Fruit fly (Drosophila melanogaster) whole organism, wandering third instar larva: ENCODE measurements around the gene blot.

Experiments used
- Abd-B ChIP-seq: fragments of >200 bp; optimal IDR thresholded peaks from 2 replicates; lab custom pipeline; 2017; ENCODE audit warnings: missing biosample characterization, missing genetic modification characterization
- CG32264 ChIP-seq: fragments of 200-800 bp; sonication (Bioruptor generic); optimal IDR thresholded peaks from 2 replicates; lab custom pipeline; 2016; ENCODE audit warnings: missing biosample characterization, missing genetic modification characterization
- CrebA ChIP-seq: fragments of 200-800 bp; sonication (Bioruptor generic); optimal IDR thresholded peaks from 2 replicates; lab custom pipeline; 2016; ENCODE audit warnings: missing biosample characterization, mild to moderate bottlenecking, missing genetic modification characterization, borderline replicate concordance
- Dfd ChIP-seq: fragments of >200 bp; optimal IDR thresholded peaks from 2 replicates; lab custom pipeline; 2017; ENCODE audit warnings: missing biosample characterization, missing genetic modification characterization
- Mio ChIP-seq: sonication (Bioruptor generic); optimal IDR thresholded peaks from 2 replicates; lab custom pipeline; 2016; ENCODE audit warnings: missing biosample characterization, missing genetic modification characterization
- OdsH ChIP-seq: fragments of 200-800 bp; sonication (Bioruptor generic); optimal IDR thresholded peaks from 2 replicates; lab custom pipeline; 2016; ENCODE audit warnings: missing biosample characterization, mild to moderate bottlenecking, missing genetic modification characterization
- Sp1 ChIP-seq: fragments of 200-800 bp; sonication (Bioruptor generic); optimal IDR thresholded peaks from 3 replicates; lab custom pipeline; 2019; ENCODE audit warnings: missing biosample characterization, mild to moderate bottlenecking, missing genetic modification characterization, moderate library complexity
- dsf ChIP-seq: sonication (Bioruptor generic); optimal IDR thresholded peaks from 2 replicates; lab custom pipeline; 2016; ENCODE audit warnings: missing biosample characterization, missing genetic modification characterization, borderline replicate concordance
- foxo ChIP-seq, 2 experiments: fragments of 200-800 bp; sonication (Bioruptor generic); optimal IDR thresholded peaks; 2 replicates in 1 of 2; 3 replicates in 1 of 2; lab custom pipeline; 2016 to 2017; ENCODE audit warnings: missing biosample characterization in 2 of 2, missing genetic modification characterization in 2 of 2
- h ChIP-seq: fragments of 200-800 bp; sonication (Bioruptor generic); optimal IDR thresholded peaks from 3 replicates; lab custom pipeline; 2016; ENCODE audit warnings: missing biosample characterization, mild to moderate bottlenecking, missing genetic modification characterization
- pan ChIP-seq: fragments of >200 bp; optimal IDR thresholded peaks from 2 replicates; lab custom pipeline; 2017
- psq ChIP-seq: fragments of 200-800 bp; sonication (Bioruptor generic); optimal IDR thresholded peaks from 3 replicates; lab custom pipeline; 2017; ENCODE audit warnings: missing biosample characterization, mild to moderate bottlenecking, missing genetic modification characterization, moderate library complexity
- tai ChIP-seq: sonication (Bioruptor generic); optimal IDR thresholded peaks from 2 replicates; lab custom pipeline; 2016; ENCODE audit warnings: missing biosample characterization, missing genetic modification characterization
- usp ChIP-seq: fragments of >200 bp; optimal IDR thresholded peaks from 2 replicates; lab custom pipeline; 2017; ENCODE audit warnings: missing biosample characterization, missing genetic modification characterization

- TF ChIP-seq Dfd (GFP tag; lab: Kevin White, UChicago) (no peak), OdsH (GFP tag; lab: Kevin White, UChicago) (no peak), dsf (GFP tag; lab: Kevin White, UChicago) (no peak), psq (GFP tag; lab: Kevin White, UChicago) (no peak), Abd-B (GFP tag; lab: Kevin White, UChicago) (no peak), usp (GFP tag; lab: Kevin White, UChicago) (no peak), Sp1 (GFP tag; lab: Kevin White, UChicago) (no peak), CG32264 (GFP tag; lab: Kevin White, UChicago) (no peak), CrebA (GFP tag; lab: Kevin White, UChicago) (no peak), Mio (GFP tag; lab: Kevin White, UChicago) (no peak), pan (no peak), h (GFP tag; lab: Kevin White, UChicago) (no peak), tai (GFP tag; lab: Kevin White, UChicago) (no peak), foxo (GFP tag; optimal IDR thresholded peaks at IDR 0.05; lab: Kevin White, UChicago) (no peak)
These were observed 59.4 kb downstream of the blot start for dm6 chr3L:17361925-17362324.
